Worm (Caenorhabditis elegans): Measurements from ENCODE around the gene C33A12.4.

The C33A12.4 gene

DNA sequence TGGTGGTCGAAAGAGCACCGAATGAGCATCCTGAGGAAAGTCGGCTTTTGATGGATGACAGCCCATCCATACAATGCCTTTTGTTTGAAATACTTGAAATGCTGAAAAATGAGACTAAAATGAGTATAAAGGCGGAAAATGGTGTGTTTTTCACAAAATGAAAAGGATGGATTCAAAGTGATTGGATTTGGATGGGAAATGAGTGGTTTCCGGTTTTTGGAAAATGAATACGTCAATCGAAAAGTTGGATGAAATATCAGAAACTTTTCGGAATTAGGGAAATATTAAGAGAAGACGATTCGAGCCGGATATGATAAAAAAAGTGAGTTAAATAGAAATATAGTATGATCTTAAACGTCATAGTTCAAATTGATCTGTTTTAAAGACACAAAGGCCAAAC lies 43.0 kb downstream of the C33A12.4 start, which contains the start of gene F38E11.6:
TSS of gene F38E11.6 (minus strand) at position 101 of the 400 bp plus-strand sequence.
- TF ChIP-seq nhr-80 (tag; optimal IDR thresholded peaks at IDR 0.05) = no peak
- no peak for TF ChIP-seq nfya-1 (tag; optimal IDR thresholded peaks at IDR 0.05; ENCODE audit: borderline replicate concordance, insufficient read depth)
- TF ChIP-seq hlh-12 (tag; optimal IDR thresholded peaks at IDR 0.05) = no peak
- TF ChIP-seq sea-2 (GFP tag; IDR thresholded peaks at IDR 0.05) = no peak
- no peak for TF ChIP-seq ceh-27 (GFP tag; optimal IDR thresholded peaks at IDR 0.05)
- no peak for TF ChIP-seq ztf-18 (tag; optimal IDR thresholded peaks at IDR 0.05)
- no peak for TF ChIP-seq die-1 (tag; optimal IDR thresholded peaks at IDR 0.05)

DNA sequence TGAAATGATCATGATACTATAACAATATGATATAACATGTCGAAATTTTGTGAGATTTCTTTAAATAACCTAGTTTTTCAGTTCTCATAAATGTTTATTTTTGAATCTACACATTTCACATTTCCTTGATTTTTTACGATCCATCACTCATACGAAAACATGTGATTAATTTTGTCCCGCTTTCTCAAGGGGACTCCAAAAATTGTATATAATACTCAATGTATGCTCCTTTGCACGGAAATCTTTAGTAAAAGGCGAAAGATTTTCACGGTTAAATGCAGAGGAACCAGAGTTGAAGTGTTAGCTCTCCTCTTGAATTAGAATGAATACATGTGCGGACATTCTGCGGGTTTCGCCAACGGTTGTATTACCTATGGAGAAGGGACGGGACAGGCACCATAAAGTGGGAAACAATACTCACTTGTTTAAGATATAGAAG lies 46.0 kb downstream of the C33A12.4 start:
- TF ChIP-seq snpc-1.3 (tag; optimal IDR thresholded peaks at IDR 0.05; ENCODE audit: insufficient read depth) = peak; percentile 81
- TF ChIP-seq B0035.1 (tag; optimal IDR thresholded peaks at IDR 0.05) = no peak
- no peak for TF ChIP-seq F57A8.1 (GFP tag; optimal IDR thresholded peaks at IDR 0.05)
- no peak for TF ChIP-seq mxl-1 (tag; optimal IDR thresholded peaks at IDR 0.05)
- TF ChIP-seq cebp-2 (GFP tag; IDR thresholded peaks at IDR 0.05) = no peak
- TF ChIP-seq hlh-26 (GFP tag; conservative IDR thresholded peaks at IDR 0.05) = no peak
- no peak for TF ChIP-seq Y79H2A.3 (GFP tag; conservative IDR thresholded peaks at IDR 0.05)
- no peak for TF ChIP-seq nhr-27 (tag; optimal IDR thresholded peaks at IDR 0.05)
- TF ChIP-seq dpl-1 (GFP tag; optimal IDR thresholded peaks at IDR 0.05) = no peak
- TF ChIP-seq K11D2.4 (GFP tag; IDR thresholded peaks at IDR 0.05) = no peak
- peak; percentile 45 for TF ChIP-seq lsl-1 (GFP tag; optimal IDR thresholded peaks at IDR 0.05)
- peak; percentile 88 for TF ChIP-seq snpc-3.4 (tag; optimal IDR thresholded peaks at IDR 0.05)
- no peak; the same call in 1 of the 2 replicates for TF ChIP-seq F33H1.4 (GFP tag; IDR thresholded peaks at IDR 0.05)
- no peak for TF ChIP-seq chd-7 (tag; optimal IDR thresholded peaks at IDR 0.05)
- TF ChIP-seq madf-6 (GFP tag; IDR thresholded peaks at IDR 0.05) = no peak
- TF ChIP-seq somi-1 (GFP tag; optimal IDR thresholded peaks at IDR 0.05) = no peak
- TF ChIP-seq Y67H2A.10 (GFP tag; conservative IDR thresholded peaks at IDR 0.05) = no peak
- TF ChIP-seq him-1 (tag; optimal IDR thresholded peaks at IDR 0.05) = peak; percentile 84
- peak; percentile 79 for TF ChIP-seq pbrm-1 (GFP tag; IDR thresholded peaks at IDR 0.05)
- TF ChIP-seq ccch-3 (GFP tag; optimal IDR thresholded peaks at IDR 0.05) = no peak
- no peak for TF ChIP-seq ztf-22 (GFP tag; optimal IDR thresholded peaks at IDR 0.05)
- 0 out of 2 replicates have a peak, but pooled peaks have one; percentile 14 for TF ChIP-seq attf-3 (GFP tag; conservative IDR thresholded peaks at IDR 0.05)
- no peak for TF ChIP-seq ets-4 (GFP tag; optimal IDR thresholded peaks at IDR 0.05)
- TF ChIP-seq attf-6 (GFP tag; IDR thresholded peaks at IDR 0.05) = peak; percentile 90; the same call in 1 of the 2 replicates
- TF ChIP-seq F57C9.4 (tag; optimal IDR thresholded peaks at IDR 0.05) = no peak
- no peak for TF ChIP-seq ztf-28 (GFP tag; IDR thresholded peaks at IDR 0.05)
- TF ChIP-seq atf-7 (tag; optimal IDR thresholded peaks at IDR 0.05) = no peak
- TF ChIP-seq rcor-1 (GFP tag; IDR thresholded peaks at IDR 0.05) = peak; percentile 41; the same call in 1 of the 2 replicates
- TF ChIP-seq snpc-4 (GFP tag; optimal IDR thresholded peaks at IDR 0.05) = peak; percentile 91
- TF ChIP-seq snpc-4 (tag; optimal IDR thresholded peaks at IDR 0.05) = peak; percentile 89 to 96 (median 93)
- no peak for TF ChIP-seq ztf-25 (GFP tag; IDR thresholded peaks at IDR 0.05)
- TF ChIP-seq hmg-1.2 (GFP tag; IDR thresholded peaks at IDR 0.05) = peak; percentile 73
- peak; percentile 95 for TF ChIP-seq snpc-1.1 (tag; optimal IDR thresholded peaks at IDR 0.05; ENCODE audit: insufficient read depth)
- no peak for TF ChIP-seq ceh-91 (GFP tag; IDR thresholded peaks at IDR 0.05)
- TF ChIP-seq hsf-1 (GFP tag; IDR thresholded peaks at IDR 0.05) = peak; percentile 29; the same call in 1 of the 2 replicates
- no peak for TF ChIP-seq madf-3 (GFP tag; IDR thresholded peaks at IDR 0.05)
- TF ChIP-seq ztf-18 (tag; optimal IDR thresholded peaks at IDR 0.05) = no peak
- TF ChIP-seq egl-18 (GFP tag; IDR thresholded peaks at IDR 0.05) = no peak
- peak; percentile 82 for TF ChIP-seq D2030.7 (GFP tag; IDR thresholded peaks at IDR 0.05)
- TF ChIP-seq T26A5.8 (tag; optimal IDR thresholded peaks at IDR 0.05) = no peak
- TF ChIP-seq ceh-40 (GFP tag; IDR thresholded peaks at IDR 0.05) = no peak

Measured in whole organism, young adult.